Worm (Caenorhabditis elegans) whole organism, young adult: Measurements from ENCODE around the gene spp-16.

Experiments
- B0019.2 ChIP-seq: fragments of 200-800 bp; sonication (Bioruptor generic); conservative IDR thresholded peaks from 2 replicates; pipeline ENCODE4 v1.3.6; 2022; ENCODE audit warnings: missing genetic modification reagents, missing genetic modification characterization, missing compliant biosample characterization
- B0336.3 ChIP-seq: fragments of 200-800 bp; sonication (Bioruptor generic); IDR thresholded peaks from 2 replicates; pipeline ENCODE4 v1.3.6; 2022; ENCODE audit warnings: missing genetic modification characterization, missing compliant biosample characterization
- C17E4.6 ChIP-seq: fragments of 200-800 bp; sonication (Bioruptor generic); IDR thresholded peaks from 2 replicates; pipeline ENCODE4 v1.3.6; 2022; ENCODE audit warnings: missing genetic modification reagents, missing genetic modification characterization, missing compliant biosample characterization
- F10E7.11 ChIP-seq: sonication (generic microtip); optimal IDR thresholded peaks from 2 replicates; lab custom pipeline; 2017; ENCODE audit warnings: mild to moderate bottlenecking, missing genetic modification characterization, moderate library complexity, missing compliant biosample characterization
- F22D6.2 ChIP-seq: sonication (generic microtip); optimal IDR thresholded peaks from 2 replicates; lab custom pipeline; 2016; ENCODE audit warnings: mild to moderate bottlenecking, missing genetic modification characterization, missing compliant biosample characterization
- F57A8.1 ChIP-seq: fragments of 200-800 bp; sonication (Bioruptor generic); optimal IDR thresholded peaks from 2 replicates; lab custom pipeline; 2018; ENCODE audit warnings: mild to moderate bottlenecking, missing genetic modification characterization, moderate library complexity, missing compliant biosample characterization
- K12H6.12 ChIP-seq: fragments of 200-800 bp; sonication (Bioruptor generic); optimal IDR thresholded peaks from 2 replicates; lab custom pipeline; 2018; ENCODE audit warnings: mild to moderate bottlenecking, missing genetic modification characterization, missing compliant biosample characterization
- ama-1 ChIP-seq, 3 experiments: fragments of 150-350 bp in 1 of 3; sonication (generic microtip) in 2 of 3; optimal IDR thresholded peaks; 2 replicates each; lab custom pipeline; 2014 to 2018; ENCODE audit warnings: missing biosample characterization in 2 of 3, missing genetic modification characterization in 2 of 3, missing genetic modification reagents in 2 of 3
- attf-3 ChIP-seq: fragments of 200-800 bp; sonication (Bioruptor generic); conservative IDR thresholded peaks from 2 replicates; pipeline ENCODE4 v1.3.6; 2022; ENCODE audit warnings: missing genetic modification reagents, missing genetic modification characterization, missing compliant biosample characterization
- attf-5 ChIP-seq: fragments of 200-800 bp; sonication (Bioruptor generic); optimal IDR thresholded peaks from 2 replicates; lab custom pipeline; 2018; ENCODE audit warnings: mild to moderate bottlenecking, missing genetic modification characterization, missing compliant biosample characterization
- bed-1 ChIP-seq: fragments of 200-800 bp; sonication (Bioruptor generic); IDR thresholded peaks from 2 replicates; pipeline ENCODE4 v1.3.6; 2022; ENCODE audit warnings: missing genetic modification reagents, missing genetic modification characterization, missing compliant biosample characterization
- bed-2 ChIP-seq: fragments of 200-800 bp; sonication (Bioruptor generic); IDR thresholded peaks from 2 replicates; pipeline ENCODE4 v1.3.6; 2022; ENCODE audit warnings: missing genetic modification reagents, missing genetic modification characterization, missing compliant biosample characterization
- cebp-2 ChIP-seq: fragments of 200-800 bp; sonication (Bioruptor generic); IDR thresholded peaks from 2 replicates; pipeline ENCODE4 v1.3.6; 2022; ENCODE audit warnings: missing genetic modification characterization, missing compliant biosample characterization
- dox-1 ChIP-seq: fragments of 200-800 bp; sonication (Bioruptor generic); IDR thresholded peaks from 2 replicates; pipeline ENCODE4 v1.3.6; 2022; ENCODE audit warnings: missing genetic modification reagents, missing genetic modification characterization, missing compliant biosample characterization
- dpl-1 ChIP-seq: fragments of 150-350 bp; optimal IDR thresholded peaks from 2 replicates; lab custom pipeline; 2014; ENCODE audit warnings: missing biosample characterization, missing genetic modification reagents, missing genetic modification characterization
- egl-44 ChIP-seq: fragments of 200-800 bp; sonication (Bioruptor generic); IDR thresholded peaks from 2 replicates; pipeline ENCODE4 v1.3.6; 2022; ENCODE audit warnings: missing genetic modification reagents, missing genetic modification characterization, missing compliant biosample characterization
- gei-17 ChIP-seq: fragments of 200-800 bp; sonication (Bioruptor generic); optimal IDR thresholded peaks from 2 replicates; lab custom pipeline; 2018; ENCODE audit warnings: mild to moderate bottlenecking, missing genetic modification characterization, missing compliant biosample characterization
- hrde-1 ChIP-seq: sonication (generic microtip); optimal IDR thresholded peaks from 2 replicates; lab custom pipeline; 2016; ENCODE audit warnings: missing genetic modification characterization, mild to moderate bottlenecking, missing compliant biosample characterization, moderate library complexity, missing genotype, missing genetic modification reagents, borderline replicate concordance
- let-607 ChIP-seq, 2 experiments: fragments of 200-800 bp in 1 of 2; sonication (Bioruptor generic) in 1 of 2; sonication (generic microtip) in 1 of 2; optimal IDR thresholded peaks; 2 replicates each; lab custom pipeline; 2016 to 2018; ENCODE audit warnings: mild to moderate bottlenecking in 2 of 2, missing compliant biosample characterization in 2 of 2, missing genetic modification characterization in 2 of 2, moderate library complexity in 2 of 2, missing genotype in 1 of 2
- lin-26 ChIP-seq: fragments of 200-800 bp; sonication (Bioruptor generic); IDR thresholded peaks from 2 replicates; pipeline ENCODE4 v1.3.6; 2022; ENCODE audit warnings: missing genetic modification reagents, missing genetic modification characterization, missing compliant biosample characterization
- lin-40 ChIP-seq: sonication (generic microtip); optimal IDR thresholded peaks from 2 replicates; lab custom pipeline; 2016; ENCODE audit warnings: missing genetic modification characterization, mild to moderate bottlenecking, missing compliant biosample characterization, missing genotype, missing genetic modification reagents
- lir-1 ChIP-seq: fragments of 200-800 bp; sonication (Bioruptor generic); conservative IDR thresholded peaks from 2 replicates; pipeline ENCODE4 v1.3.6; 2022; ENCODE audit warnings: missing genetic modification reagents, missing genetic modification characterization, missing compliant biosample characterization
- lsl-1 ChIP-seq: fragments of 200-800 bp; sonication (Bioruptor generic); optimal IDR thresholded peaks from 2 replicates; lab custom pipeline; 2018; ENCODE audit warnings: mild to moderate bottlenecking, missing genetic modification characterization, moderate library complexity, missing compliant biosample characterization
- lsy-27 ChIP-seq: sonication (generic microtip); optimal IDR thresholded peaks from 2 replicates; lab custom pipeline; 2017; ENCODE audit warnings: missing genetic modification characterization, mild to moderate bottlenecking, missing compliant biosample characterization, antibody characterized with exemption, missing genotype, borderline replicate concordance; ENCODE audit not compliant: insufficient read depth
- madf-10 ChIP-seq: sonication (generic microtip); optimal IDR thresholded peaks from 2 replicates; lab custom pipeline; 2016; ENCODE audit warnings: mild to moderate bottlenecking, missing genetic modification characterization, missing compliant biosample characterization
- madf-6 ChIP-seq: fragments of 200-800 bp; sonication (Bioruptor generic); IDR thresholded peaks from 2 replicates; pipeline ENCODE4 v1.3.6; 2022; ENCODE audit warnings: missing genetic modification reagents, missing genetic modification characterization, missing compliant biosample characterization
- madf-8 ChIP-seq: fragments of 200-800 bp; sonication (Bioruptor generic); conservative IDR thresholded peaks from 2 replicates; pipeline ENCODE4 v1.3.6; 2022; ENCODE audit warnings: missing genetic modification reagents, missing genetic modification characterization, missing compliant biosample characterization
- mcd-1 ChIP-seq: fragments of 200-800 bp; sonication (Bioruptor generic); IDR thresholded peaks from 2 replicates; pipeline ENCODE4 v1.3.6; 2022; ENCODE audit warnings: missing genetic modification reagents, missing genetic modification characterization, missing compliant biosample characterization
- nhr-27 ChIP-seq: fragments of 200-800 bp; sonication (Bioruptor generic); optimal IDR thresholded peaks from 2 replicates; lab custom pipeline; 2018; ENCODE audit warnings: mild to moderate bottlenecking, missing genetic modification characterization, moderate library complexity, missing compliant biosample characterization
- nhr-80 ChIP-seq: sonication (generic microtip); optimal IDR thresholded peaks from 2 replicates; lab custom pipeline; 2016; ENCODE audit warnings: missing genetic modification characterization, missing compliant biosample characterization
- nhr-90 ChIP-seq: sonication (generic microtip); optimal IDR thresholded peaks from 2 replicates; lab custom pipeline; 2016; ENCODE audit warnings: missing genotype, mild to moderate bottlenecking, missing genetic modification characterization, missing compliant biosample characterization
- pbrm-1 ChIP-seq: fragments of 200-800 bp; sonication (Bioruptor generic); IDR thresholded peaks from 2 replicates; pipeline ENCODE4 v1.3.6; 2022; ENCODE audit warnings: missing genetic modification reagents, missing genetic modification characterization, missing compliant biosample characterization
- rec-8 ChIP-seq, 2 experiments: sonication (generic microtip); optimal IDR thresholded peaks; 2 replicates each; lab custom pipeline; 2016; ENCODE audit warnings: mild to moderate bottlenecking in 2 of 2, missing genetic modification characterization in 2 of 2, missing genetic modification reagents in 2 of 2, missing genotype in 2 of 2, missing biosample characterization in 1 of 2, missing compliant biosample characterization in 1 of 2, moderate library complexity in 1 of 2
- rpc-1 ChIP-seq, 2 experiments: fragments of 150-350 bp in 1 of 2; sonication (generic microtip) in 1 of 2; optimal IDR thresholded peaks; 2 replicates each; lab custom pipeline; 2014 to 2018; ENCODE audit warnings: missing biosample characterization in 1 of 2, missing genetic modification characterization in 1 of 2, missing genetic modification reagents in 1 of 2, missing genotype in 1 of 2
- sdz-38 ChIP-seq: sonication (generic microtip); optimal IDR thresholded peaks from 2 replicates; lab custom pipeline; 2016; ENCODE audit warnings: missing genotype, missing genetic modification characterization, missing compliant biosample characterization
- snpc-1.1 ChIP-seq: sonication (generic microtip); optimal IDR thresholded peaks from 2 replicates; lab custom pipeline; 2017; ENCODE audit warnings: missing genetic modification characterization, mild to moderate bottlenecking, missing compliant biosample characterization, antibody characterized with exemption, moderate library complexity, missing genotype, missing genetic modification reagents; ENCODE audit not compliant: insufficient read depth
- snpc-1.3 ChIP-seq: sonication (generic microtip); optimal IDR thresholded peaks from 2 replicates; lab custom pipeline; 2017; ENCODE audit warnings: missing genetic modification characterization, mild to moderate bottlenecking, missing compliant biosample characterization, antibody characterized with exemption, moderate library complexity, missing genotype, missing genetic modification reagents; ENCODE audit not compliant: insufficient read depth
- snpc-3.4 ChIP-seq: sonication (generic microtip); optimal IDR thresholded peaks from 2 replicates; lab custom pipeline; 2017; ENCODE audit warnings: missing genetic modification characterization, mild to moderate bottlenecking, missing compliant biosample characterization, antibody characterized with exemption, moderate library complexity, missing genotype, missing genetic modification reagents
- tbp1 ChIP-seq: fragments of 200-800 bp; sonication (Bioruptor generic); optimal IDR thresholded peaks from 2 replicates; lab custom pipeline; 2018; ENCODE audit warnings: mild to moderate bottlenecking, missing genetic modification characterization, missing compliant biosample characterization
- unc-62 ChIP-seq: fragments of 150-350 bp; optimal IDR thresholded peaks from 2 replicates; lab custom pipeline; 2014; ENCODE audit warnings: missing biosample characterization, missing genetic modification reagents, missing genetic modification characterization
- zfh-2 ChIP-seq: fragments of 200-800 bp; sonication (Bioruptor generic); conservative IDR thresholded peaks from 2 replicates; pipeline ENCODE4 v1.3.6; 2022; ENCODE audit warnings: missing genetic modification reagents, missing genetic modification characterization, missing compliant biosample characterization
- ztf-18 ChIP-seq: sonication (generic microtip); optimal IDR thresholded peaks from 2 replicates; lab custom pipeline; 2016; ENCODE audit warnings: missing genotype, mild to moderate bottlenecking, missing genetic modification characterization, missing compliant biosample characterization
- ztf-22 ChIP-seq: fragments of 200-800 bp; sonication (Bioruptor generic); optimal IDR thresholded peaks from 2 replicates; lab custom pipeline; 2018; ENCODE audit warnings: mild to moderate bottlenecking, missing genetic modification characterization, moderate library complexity, missing compliant biosample characterization
- ztf-25 ChIP-seq: fragments of 200-800 bp; sonication (Bioruptor generic); IDR thresholded peaks from 2 replicates; pipeline ENCODE4 v1.3.6; 2022; ENCODE audit warnings: missing genetic modification reagents, missing genetic modification characterization, missing compliant biosample characterization
- ztf-28 ChIP-seq: fragments of 200-800 bp; sonication (Bioruptor generic); IDR thresholded peaks from 2 replicates; pipeline ENCODE4 v1.3.6; 2022; ENCODE audit warnings: missing genetic modification reagents, missing genetic modification characterization, missing compliant biosample characterization

The spp-16 gene

ce11 chrV:10856901-10857637, 44.0 kb downstream of the spp-16 start:
- TF ChIP-seq bed-2 (GFP tag; lab: Robert Waterston, UW) (no peak), lin-40 (tag; lab: Kevin White, UChicago) (no peak), rpc-1 (optimal IDR thresholded peaks at IDR 0.05; lab: Kevin White, UChicago) (no peak), rpc-1 (tag; optimal IDR thresholded peaks at IDR 0.05; lab: Kevin White, UChicago) (no peak), bed-1 (no peak), lin-26 (GFP tag; lab: Robert Waterston, UW) (no peak), B0336.3 (GFP tag; lab: Robert Waterston, UW) (peak; percentile 19; the same call in 1 of the 2 replicates), nhr-27 (tag; lab: Kevin White, UChicago) (no peak), ztf-25 (GFP tag; lab: Robert Waterston, UW) (no peak), snpc-1.3 (tag; lab: Kevin White, UChicago) (no peak), rec-8 (tag; optimal IDR thresholded peaks at IDR 0.05; lab: Kevin White, UChicago) (no peak), lir-1 (GFP tag; lab: Robert Waterston, UW) (no peak), nhr-80 (tag; lab: Kevin White, UChicago) (peak; percentile 85), lsl-1 (GFP tag; lab: Kevin White, UChicago) (no peak), pbrm-1 (GFP tag; lab: Robert Waterston, UW) (no peak), K12H6.12 (tag; lab: Kevin White, UChicago) (no peak), let-607 (tag; optimal IDR thresholded peaks at IDR 0.05; lab: Kevin White, UChicago) (no peak), F10E7.11 (tag; lab: Kevin White, UChicago) (no peak), F57A8.1 (GFP tag; lab: Kevin White, UChicago) (no peak), madf-10 (peak; percentile 97), nhr-90 (tag; lab: Kevin White, UChicago) (no peak), madf-8 (no peak), tbp1 (GFP tag; lab: Kevin White, UChicago) (no peak), F22D6.2 (tag; lab: Kevin White, UChicago) (no peak), dpl-1 (GFP tag; lab: Kevin White, UChicago) (no peak), zfh-2 (GFP tag; lab: Robert Waterston, UW) (no peak; the same call in 1 of the 2 replicates), mcd-1 (GFP tag; lab: Robert Waterston, UW) (0 out of 2 replicates have a peak, but pooled peaks have one; percentile 19), gei-17 (GFP tag; lab: Kevin White, UChicago) (no peak), unc-62 (GFP tag; lab: Kevin White, UChicago) (no peak), attf-3 (GFP tag; lab: Robert Waterston, UW) (no peak), C17E4.6 (GFP tag; lab: Robert Waterston, UW) (no peak), egl-44 (GFP tag; lab: Robert Waterston, UW) (no peak), ztf-18 (tag; lab: Kevin White, UChicago) (no peak), ama-1 (optimal IDR thresholded peaks at IDR 0.05; lab: Kevin White, UChicago) (no peak), ama-1 (GFP tag; optimal IDR thresholded peaks at IDR 0.05; lab: Kevin White, UChicago) (no peak), lsy-27 (tag; lab: Kevin White, UChicago) (no peak), B0019.2 (GFP tag; lab: Robert Waterston, UW) (no peak), hrde-1 (tag; lab: Kevin White, UChicago) (no peak), ztf-28 (GFP tag; lab: Robert Waterston, UW) (no peak), madf-6 (GFP tag; lab: Robert Waterston, UW) (no peak), cebp-2 (GFP tag; lab: Robert Waterston, UW) (0 out of 2 replicates have a peak, but pooled peaks have one; percentile 25), snpc-3.4 (tag; lab: Kevin White, UChicago) (no peak), attf-5 (GFP tag; lab: Kevin White, UChicago) (peak; percentile 12), dox-1 (GFP tag; lab: Robert Waterston, UW) (0 out of 2 replicates have a peak, but pooled peaks have one; percentile 52), snpc-1.1 (no peak), sdz-38 (tag; lab: Kevin White, UChicago) (no peak), ztf-22 (peak; percentile 7)
